Worm (Caenorhabditis elegans): Measurements from ENCODE around the gene vdac-1.

The vdac-1 gene

ce11 chrIV:7507841-7508509 is at the start of gene vdac-1, which contains the start of gene R05G6.5:
TSS of gene vdac-1 (minus strand) at chrIV:7507891.
TSS of gene R05G6.5 (plus strand) at chrIV:7508367.
- no peak for TF ChIP-seq ces-1 (GFP tag; optimal IDR thresholded peaks at IDR 0.05)
- TF ChIP-seq nhr-237 (tag; optimal IDR thresholded peaks at IDR 0.05), result peak; percentile 72
- peak; percentile 14 for TF ChIP-seq hlh-1 (tag; optimal IDR thresholded peaks at IDR 0.05)
- TF ChIP-seq mep-1 (tag; optimal IDR thresholded peaks at IDR 0.05), result peak; percentile 47

- TF ChIP-seq mep-1 (tag; optimal IDR thresholded peaks at IDR 0.05) (no peak), bed-3 (GFP tag; optimal IDR thresholded peaks at IDR 0.05) (no peak), nhr-76 (tag; optimal IDR thresholded peaks at IDR 0.05) (no peak), lsy-2 (tag; optimal IDR thresholded peaks at IDR 0.05) (no peak), sem-2 (GFP tag; optimal IDR thresholded peaks at IDR 0.05) (no peak), hlh-1 (tag; optimal IDR thresholded peaks at IDR 0.05) (no peak), blmp-1 (tag; optimal IDR thresholded peaks at IDR 0.05) (no peak), cnd-1 (tag; optimal IDR thresholded peaks at IDR 0.05) (no peak), M03D4.4 (tag; optimal IDR thresholded peaks at IDR 0.05) (no peak), pha-4 (tag; optimal IDR thresholded peaks at IDR 0.05) (no peak), ham-2 (GFP tag; optimal IDR thresholded peaks at IDR 0.05) (no peak), nhr-12 (tag; optimal IDR thresholded peaks at IDR 0.05) (no peak), ceh-39 (tag; optimal IDR thresholded peaks at IDR 0.05) (no peak), tbx-8 (GFP tag; optimal IDR thresholded peaks at IDR 0.05) (no peak), ces-1 (GFP tag; optimal IDR thresholded peaks at IDR 0.05) (no peak), unc-62 (GFP tag; optimal IDR thresholded peaks at IDR 0.05) (no peak), lin-32 (GFP tag; optimal IDR thresholded peaks at IDR 0.05) (no peak), nhr-2 (tag; optimal IDR thresholded peaks at IDR 0.05) (no peak), nhr-28 (tag; optimal IDR thresholded peaks at IDR 0.05) (no peak), flh-1 (GFP tag; optimal IDR thresholded peaks at IDR 0.05) (no peak)
Observed at ce11 chrIV:7556265-7556866, 48.7 kb upstream of the vdac-1 start, which contains the start of the genes F49E8.7, F49E8.8 and nprl-2. TSS of gene F49E8.7 (minus strand) at chrIV:7556365. TSS of gene F49E8.8 (plus strand) at chrIV:7556637. TSS of gene nprl-2 (plus strand) at chrIV:7556816.

ce11 chrIV:7554351-7554750 is 46.7 kb upstream of the vdac-1 start, which contains the start of gene F49E8.6:
TSS of gene F49E8.6 (minus strand) at chrIV:7554667.
- TF ChIP-seq ham-2 (GFP tag; optimal IDR thresholded peaks at IDR 0.05) (no peak), sptf-1 (tag; optimal IDR thresholded peaks at IDR 0.05) (no peak)

ce11 chrIV:7552958-7553553 is 45.4 kb upstream of the vdac-1 start, which contains the start of gene dif-1:
TSS of gene dif-1 (minus strand) at chrIV:7553008.
- TF ChIP-seq zip-8 (tag; optimal IDR thresholded peaks at IDR 0.05), result no peak
- peak; percentile 90 for TF ChIP-seq nhr-12 (tag; optimal IDR thresholded peaks at IDR 0.05)

- TF ChIP-seq blmp-1 (tag; optimal IDR thresholded peaks at IDR 0.05) (no peak), unc-62 (GFP tag; optimal IDR thresholded peaks at IDR 0.05) (no peak), unc-120 (tag; optimal IDR thresholded peaks at IDR 0.05; ENCODE audit: poor library complexity, severe bottlenecking) (no peak), nhr-76 (tag; optimal IDR thresholded peaks at IDR 0.05) (no peak), zip-8 (tag; optimal IDR thresholded peaks at IDR 0.05) (no peak), M03D4.4 (tag; optimal IDR thresholded peaks at IDR 0.05) (no peak)
Observed at ce11 chrIV:7552100-7552499, 44.4 kb upstream of the vdac-1 start.

- TF ChIP-seq unc-39 (tag; optimal IDR thresholded peaks at IDR 0.05) (no peak), sem-2 (GFP tag; optimal IDR thresholded peaks at IDR 0.05) (no peak), snpc-4 (tag; optimal IDR thresholded peaks at IDR 0.05) (no peak), ceh-43 (GFP tag; optimal IDR thresholded peaks at IDR 0.05) (no peak), lsy-2 (tag; optimal IDR thresholded peaks at IDR 0.05) (no peak), ztf-11 (tag; optimal IDR thresholded peaks at IDR 0.05) (no peak), zip-8 (tag; optimal IDR thresholded peaks at IDR 0.05) (no peak)
Observed at ce11 chrIV:7551254-7551653, 43.6 kb upstream of the vdac-1 start.

Measured in whole organism, mixed stage, embryonic.